Worm (Caenorhabditis elegans): ENCODE data around the gene cyp-34A2.
"Not testable (repeated sequence)": the region's sequence is repeated elsewhere in the genome, so short reads cannot be mapped to it uniquely, and the experiment has no call there.

DNA sequence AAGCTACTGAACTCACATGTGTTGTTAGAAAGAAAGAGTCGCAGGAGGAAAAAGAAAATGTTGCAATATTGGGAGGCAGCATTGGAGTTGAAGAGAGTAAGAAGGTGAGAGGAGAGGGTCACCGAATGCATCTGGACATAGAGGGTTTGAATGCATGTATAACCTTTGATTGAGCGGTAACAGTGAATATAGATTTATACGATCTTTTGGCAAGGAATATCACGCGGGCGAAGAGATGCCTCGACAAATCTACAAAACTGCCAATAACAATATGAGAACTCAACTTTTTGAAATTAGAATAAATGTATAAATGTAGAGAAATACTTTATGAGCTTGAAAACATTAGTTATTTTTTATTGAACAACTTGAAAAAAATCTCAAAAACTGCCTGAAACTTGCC, 28.6 kb downstream of the cyp-34A2 start, which contains the start of gene M01B2.10:
- not testable (repeated sequence) for TF ChIP-seq skn-1 (tag; optimal IDR thresholded peaks at IDR 0.05); ztf-1 (GFP tag; conservative IDR thresholded peaks at IDR 0.05); unc-62 (GFP tag; optimal IDR thresholded peaks at IDR 0.05); egl-27 (tag; optimal IDR thresholded peaks at IDR 0.05)
